Fruit fly (Drosophila melanogaster) whole organism, embryonic: ENCODE results near the gene ham.
A peak's percentile ranks its signal among the peaks of the same experiment; 100 is the strongest.

Experiments used
- Abd-B ChIP-seq: fragments of 200-800 bp; sonication (Bioruptor generic); optimal IDR thresholded peaks from 2 replicates; lab custom pipeline; 2018; ENCODE audit warnings: missing biosample characterization, mild to moderate bottlenecking, missing genetic modification characterization, moderate library complexity
- Awh ChIP-seq: fragments of 200-800 bp; sonication (Bioruptor generic); IDR thresholded peaks from 2 replicates; pipeline ENCODE4, ENCODE4 v1.3.6; 2022; ENCODE audit warnings: missing biosample characterization, missing genetic modification characterization
- B-H2 ChIP-seq: fragments of 200-800 bp; sonication (Bioruptor generic); optimal IDR thresholded peaks from 2 replicates; lab custom pipeline; 2018; ENCODE audit warnings: missing biosample characterization, mild to moderate bottlenecking, missing genetic modification characterization
- Bgb ChIP-seq: fragments of 200-800 bp; sonication (Bioruptor generic); IDR thresholded peaks from 2 replicates; pipeline ENCODE4 v1.3.6; 2022; ENCODE audit warnings: missing biosample characterization, missing genetic modification characterization; ENCODE audit not compliant: partially characterized antibody
- BtbVII ChIP-seq: fragments of 200-800 bp; sonication (Bioruptor generic); optimal IDR thresholded peaks from 3 replicates; lab custom pipeline; 2017; ENCODE audit warnings: missing biosample characterization, mild to moderate bottlenecking, missing genetic modification characterization
- Bteb2 ChIP-seq: fragments of 200-800 bp; sonication (Bioruptor generic); optimal IDR thresholded peaks from 2 replicates; lab custom pipeline; 2016; ENCODE audit warnings: missing biosample characterization, missing genetic modification characterization
- CG10274 ChIP-seq: fragments of 200-800 bp; sonication (Bioruptor generic); optimal IDR thresholded peaks from 3 replicates; lab custom pipeline; 2017; ENCODE audit warnings: missing biosample characterization, mild to moderate bottlenecking, missing genetic modification characterization
- CG12299 ChIP-seq: fragments of 200-800 bp; sonication (Bioruptor generic); optimal IDR thresholded peaks from 2 replicates; lab custom pipeline; 2018; ENCODE audit warnings: missing biosample characterization, mild to moderate bottlenecking, missing genetic modification characterization
- CG14441 ChIP-seq: fragments of 200-800 bp; sonication (Bioruptor generic); IDR thresholded peaks from 2 replicates; pipeline ENCODE4 v1.3.6; 2022; ENCODE audit warnings: missing biosample characterization, missing genetic modification characterization
- CG15073 ChIP-seq: fragments of 200-800 bp; sonication (Bioruptor generic); optimal IDR thresholded peaks from 2 replicates; lab custom pipeline; 2016; ENCODE audit warnings: missing biosample characterization, missing genetic modification characterization
- CG15601 ChIP-seq: fragments of 200-800 bp; sonication (Bioruptor generic); optimal IDR thresholded peaks from 3 replicates; lab custom pipeline; 2019; ENCODE audit warnings: missing biosample characterization, mild to moderate bottlenecking, missing genetic modification characterization, moderate library complexity
- CG15696 ChIP-seq: fragments of 200-800 bp; sonication (Bioruptor generic); optimal IDR thresholded peaks from 2 replicates; lab custom pipeline; 2019; ENCODE audit warnings: missing biosample characterization, mild to moderate bottlenecking, missing genetic modification characterization, moderate library complexity
- CG17829 ChIP-seq: fragments of 200-800 bp; optimal IDR thresholded peaks from 2 replicates; lab custom pipeline; 2019; ENCODE audit warnings: missing biosample characterization, mild to moderate bottlenecking, missing genetic modification characterization, moderate library complexity
- CG2120 ChIP-seq: fragments of 200-800 bp; sonication (Bioruptor generic); optimal IDR thresholded peaks from 3 replicates; lab custom pipeline; 2016; ENCODE audit warnings: missing biosample characterization, missing genetic modification characterization
- CG2712 ChIP-seq: fragments of 200-800 bp; optimal IDR thresholded peaks from 3 replicates; lab custom pipeline; 2019; ENCODE audit warnings: missing biosample characterization, mild to moderate bottlenecking, missing genetic modification characterization, moderate library complexity
- CG30020 ChIP-seq: fragments of 200-800 bp; optimal IDR thresholded peaks from 2 replicates; lab custom pipeline; 2019; ENCODE audit warnings: missing biosample characterization, mild to moderate bottlenecking, missing genetic modification characterization, moderate library complexity
- CG32532 ChIP-seq: fragments of 200-800 bp; sonication (Bioruptor generic); IDR thresholded peaks from 2 replicates; pipeline ENCODE4 v1.3.6; 2022; ENCODE audit warnings: missing biosample characterization, missing genetic modification characterization
- CG33213 ChIP-seq: fragments of 200-800 bp; sonication (Bioruptor generic); optimal IDR thresholded peaks from 3 replicates; lab custom pipeline; 2016; ENCODE audit warnings: missing biosample characterization, missing genetic modification characterization
- CG4617 ChIP-seq: fragments of 200-800 bp; sonication (Bioruptor generic); optimal IDR thresholded peaks from 3 replicates; lab custom pipeline; 2016; ENCODE audit warnings: missing biosample characterization, missing genetic modification characterization, borderline replicate concordance
- CG7786 ChIP-seq: fragments of 200-800 bp; sonication (Bioruptor generic); optimal IDR thresholded peaks from 2 replicates; lab custom pipeline; 2016; ENCODE audit warnings: missing biosample characterization, missing genetic modification characterization
- CG7839 ChIP-seq: fragments of 200-800 bp; sonication (Bioruptor generic); optimal IDR thresholded peaks from 3 replicates; lab custom pipeline; 2018; ENCODE audit warnings: missing biosample characterization, mild to moderate bottlenecking, missing genetic modification characterization, moderate library complexity
- CG8478 ChIP-seq: fragments of >200 bp; optimal IDR thresholded peaks from 2 replicates; lab custom pipeline; 2018
- CG9797 ChIP-seq: fragments of 200-800 bp; sonication (Bioruptor generic); optimal IDR thresholded peaks from 3 replicates; lab custom pipeline; 2018; ENCODE audit warnings: missing biosample characterization, mild to moderate bottlenecking, missing genetic modification characterization
- Chrac-16 ChIP-seq: fragments of 200-800 bp; sonication (Bioruptor generic); optimal IDR thresholded peaks from 3 replicates; lab custom pipeline; 2016; ENCODE audit warnings: missing biosample characterization, missing genetic modification characterization
- Drgx ChIP-seq: fragments of 200-800 bp; sonication (Bioruptor generic); IDR thresholded peaks from 2 replicates; pipeline ENCODE4 v1.3.6; 2022; ENCODE audit warnings: missing biosample characterization, missing genetic modification characterization
- Elba2 ChIP-seq: fragments of 200-800 bp; sonication (Bioruptor generic); optimal IDR thresholded peaks from 3 replicates; lab custom pipeline; 2016; ENCODE audit warnings: missing biosample characterization, missing genetic modification characterization
- Ets97D ChIP-seq: fragments of 200-800 bp; sonication (Bioruptor generic); optimal IDR thresholded peaks from 3 replicates; lab custom pipeline; 2016; ENCODE audit warnings: missing biosample characterization, missing genetic modification characterization
- MTF-1 ChIP-seq: fragments of 200-800 bp; sonication (Bioruptor generic); optimal IDR thresholded peaks from 2 replicates; lab custom pipeline; 2018; ENCODE audit warnings: missing biosample characterization, mild to moderate bottlenecking, missing genetic modification characterization, borderline replicate concordance
- Mad ChIP-seq: fragments of 200-800 bp; sonication (Bioruptor generic); optimal IDR thresholded peaks from 2 replicates; lab custom pipeline; 2016; ENCODE audit warnings: missing biosample characterization, missing genetic modification characterization
- NC2α ChIP-seq: fragments of 200-800 bp; sonication (Bioruptor generic); optimal IDR thresholded peaks from 2 replicates; lab custom pipeline; 2016; ENCODE audit warnings: missing biosample characterization, missing genetic modification characterization
- Neu2 ChIP-seq: fragments of 200-800 bp; sonication (Bioruptor generic); optimal IDR thresholded peaks from 3 replicates; lab custom pipeline; 2016; ENCODE audit warnings: missing biosample characterization, missing genetic modification characterization, borderline replicate concordance
- Nf-YA ChIP-seq: fragments of 200-800 bp; sonication (Bioruptor generic); IDR thresholded peaks from 2 replicates; pipeline ENCODE4 v1.3.6; 2022; ENCODE audit warnings: missing biosample characterization, missing genetic modification characterization
- Nf-YB ChIP-seq: fragments of 200-800 bp; sonication (Bioruptor generic); optimal IDR thresholded peaks from 3 replicates; lab custom pipeline; 2019; ENCODE audit warnings: missing biosample characterization, mild to moderate bottlenecking, missing genetic modification characterization, moderate library complexity
- PHDP ChIP-seq: fragments of 200-800 bp; sonication (Bioruptor generic); optimal IDR thresholded peaks from 3 replicates; lab custom pipeline; 2018; ENCODE audit warnings: missing biosample characterization, mild to moderate bottlenecking, missing genetic modification characterization, moderate library complexity
- Tbp ChIP-seq: fragments of >200 bp; optimal IDR thresholded peaks from 2 replicates; lab custom pipeline; 2018; ENCODE audit warnings: missing biosample characterization, missing genetic modification characterization
- ap ChIP-seq: fragments of 200-800 bp; sonication (Bioruptor generic); IDR thresholded peaks from 2 replicates; pipeline ENCODE4 v1.3.6; 2022; ENCODE audit warnings: missing biosample characterization, missing genetic modification characterization
- ara ChIP-seq: fragments of 200-800 bp; sonication (Bioruptor generic); IDR thresholded peaks from 2 replicates; pipeline ENCODE4 v1.3.6; 2022; ENCODE audit warnings: missing biosample characterization, missing genetic modification characterization
- ash1 ChIP-seq: fragments of 200-800 bp; sonication (Bioruptor generic); optimal IDR thresholded peaks from 2 replicates; lab custom pipeline; 2018; ENCODE audit warnings: missing biosample characterization, mild to moderate bottlenecking, missing genetic modification characterization
- bigmax ChIP-seq: fragments of 200-800 bp; sonication (Bioruptor generic); optimal IDR thresholded peaks from 2 replicates; lab custom pipeline; 2018; ENCODE audit warnings: missing biosample characterization, mild to moderate bottlenecking, missing genetic modification characterization
- crc ChIP-seq: fragments of 200-800 bp; sonication (Bioruptor generic); optimal IDR thresholded peaks from 2 replicates; lab custom pipeline; 2016; ENCODE audit warnings: missing biosample characterization, missing genetic modification characterization
- emc ChIP-seq: fragments of 200-800 bp; sonication (Bioruptor generic); optimal IDR thresholded peaks from 2 replicates; lab custom pipeline; 2016; ENCODE audit warnings: missing biosample characterization, missing genetic modification characterization
- fu2 ChIP-seq: fragments of 200-800 bp; sonication (Bioruptor generic); optimal IDR thresholded peaks from 2 replicates; lab custom pipeline; 2016; ENCODE audit warnings: missing biosample characterization, missing genetic modification characterization
- hbn ChIP-seq: fragments of 200-800 bp; sonication (Bioruptor generic); IDR thresholded peaks from 2 replicates; pipeline ENCODE4 v1.3.6; 2022; ENCODE audit warnings: missing biosample characterization, missing genetic modification characterization; ENCODE audit not compliant: partially characterized antibody
- insv ChIP-seq, 2 experiments: fragments of 200-800 bp; sonication (Bioruptor generic); optimal IDR thresholded peaks; 3 replicates each; lab custom pipeline; 2016 to 2018; ENCODE audit warnings: missing biosample characterization in 2 of 2, missing genetic modification characterization in 2 of 2
- nerfin-1 ChIP-seq: fragments of 200-800 bp; sonication (Bioruptor generic); optimal IDR thresholded peaks from 3 replicates; lab custom pipeline; 2019; ENCODE audit warnings: missing biosample characterization, mild to moderate bottlenecking, missing genetic modification characterization, moderate library complexity
- psq ChIP-seq: fragments of 200-800 bp; sonication (Bioruptor generic); optimal IDR thresholded peaks from 2 replicates; lab custom pipeline; 2017; ENCODE audit warnings: missing biosample characterization, missing genetic modification characterization
- salm ChIP-seq: fragments of 200-800 bp; sonication (Bioruptor generic); optimal IDR thresholded peaks from 2 replicates; lab custom pipeline; 2018; ENCODE audit warnings: missing biosample characterization, mild to moderate bottlenecking, missing genetic modification characterization
- seq ChIP-seq: fragments of 200-800 bp; sonication (Bioruptor generic); IDR thresholded peaks from 2 replicates; pipeline ENCODE4 v1.3.6; 2022; ENCODE audit warnings: missing biosample characterization, missing genetic modification characterization
- slou ChIP-seq: fragments of 200-800 bp; sonication (Bioruptor generic); optimal IDR thresholded peaks from 3 replicates; lab custom pipeline; 2016; ENCODE audit warnings: missing biosample characterization, missing genetic modification characterization
- tap ChIP-seq: fragments of 200-800 bp; optimal IDR thresholded peaks from 3 replicates; lab custom pipeline; 2019; ENCODE audit warnings: missing biosample characterization, mild to moderate bottlenecking, missing genetic modification characterization, moderate library complexity
- tll ChIP-seq, 2 experiments: fragments of 200-800 bp in 1 of 2; fragments of >200 bp in 1 of 2; sonication (Bioruptor generic) in 1 of 2; optimal IDR thresholded peaks; 2 replicates each; lab custom pipeline; 2017 to 2019; ENCODE audit warnings: missing biosample characterization in 2 of 2, missing genetic modification characterization in 2 of 2, mild to moderate bottlenecking in 1 of 2, moderate library complexity in 1 of 2

The ham gene

DNA sequence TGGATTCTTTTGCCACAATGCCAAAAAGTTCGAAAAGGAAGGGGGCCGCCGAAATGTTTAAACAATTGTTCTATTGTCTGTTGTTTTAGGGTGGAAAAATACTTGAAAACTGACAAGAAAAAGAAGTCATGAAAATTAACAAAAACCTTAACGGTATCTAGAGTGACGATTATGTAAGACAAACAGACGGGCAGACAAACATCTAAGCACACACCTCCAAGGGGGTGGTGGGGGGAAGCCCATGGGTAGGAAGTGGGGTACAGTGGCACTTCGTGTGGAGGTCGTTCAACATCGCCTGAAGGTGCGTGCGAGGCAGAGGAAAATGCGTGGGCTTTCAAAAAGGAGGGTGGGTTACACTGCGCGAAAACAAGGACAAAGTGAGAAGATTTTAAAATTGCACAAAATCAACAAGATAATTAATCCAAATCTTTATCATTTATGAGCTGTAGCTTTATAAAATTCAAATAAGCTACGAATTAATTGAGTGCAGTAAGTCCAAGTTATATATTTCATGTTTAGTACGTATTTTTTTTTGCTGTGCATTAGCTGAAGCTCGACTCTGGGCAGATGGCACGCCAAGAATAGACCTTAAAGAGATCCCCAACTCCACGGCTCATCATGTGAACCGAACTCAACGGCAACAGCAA lies 75.2 kb downstream of the ham start (continued):
- no peak for TF ChIP-seq Abd-B
- TF ChIP-seq ara (GFP tag; lab: Robert Waterston, UW): no peak
- TF ChIP-seq fu2 (GFP tag; lab: Kevin White, UChicago): no peak
- TF ChIP-seq Awh (GFP tag; lab: Robert Waterston, UW): 0 out of 2 replicates have a peak, but pooled peaks have one; percentile 18
- no peak for TF ChIP-seq Tbp
- TF ChIP-seq CG7786: no peak
- no peak for TF ChIP-seq CG30020
- TF ChIP-seq tll (GFP tag; optimal IDR thresholded peaks at IDR 0.05; lab: Kevin White, UChicago): no peak
- TF ChIP-seq tap: no peak
- TF ChIP-seq CG7839 (tag; lab: Kevin White, UChicago): no peak
- no peak for TF ChIP-seq CG32532 (GFP tag; lab: Robert Waterston, UW)
- no peak for TF ChIP-seq Mad (GFP tag; lab: Kevin White, UChicago)
- no peak for TF ChIP-seq ash1
- TF ChIP-seq NC2α (GFP tag; lab: Kevin White, UChicago): no peak
- TF ChIP-seq hbn (GFP tag; lab: Robert Waterston, UW): no peak
- no peak for TF ChIP-seq Bgb (GFP tag; lab: Robert Waterston, UW)
- no peak for TF ChIP-seq CG4617 (GFP tag; lab: Kevin White, UChicago)
- no peak for TF ChIP-seq nerfin-1 (tag; lab: Kevin White, UChicago)
- TF ChIP-seq CG15696 (tag; lab: Kevin White, UChicago): no peak
- no peak for TF ChIP-seq crc
- no peak for TF ChIP-seq Nf-YB (GFP tag; lab: Kevin White, UChicago)
- TF ChIP-seq Elba2 (GFP tag; lab: Kevin White, UChicago): no peak
- TF ChIP-seq CG15601 (tag; lab: Kevin White, UChicago): peak; percentile 8
- no peak for TF ChIP-seq CG17829 (tag; lab: Kevin White, UChicago)
- TF ChIP-seq MTF-1 (GFP tag; lab: Kevin White, UChicago): peak; percentile 5
- TF ChIP-seq Nf-YA (GFP tag; lab: Robert Waterston, UW): 0 out of 2 replicates have a peak, but pooled peaks have one; percentile 18
- TF ChIP-seq bigmax (GFP tag; lab: Kevin White, UChicago): no peak
- no peak for TF ChIP-seq CG9797
- no peak for TF ChIP-seq CG10274
- no peak for TF ChIP-seq CG14441
- no peak for TF ChIP-seq CG15073
- TF ChIP-seq Neu2: no peak
- peak; percentile 41; the same call in 1 of the 2 replicates for TF ChIP-seq seq
- no peak for TF ChIP-seq psq (GFP tag; lab: Kevin White, UChicago)
- TF ChIP-seq Drgx (GFP tag; lab: Robert Waterston, UW): peak; percentile 32; the same call in 1 of the 2 replicates
- TF ChIP-seq CG2120 (GFP tag; lab: Kevin White, UChicago): no peak
- no peak for TF ChIP-seq CG33213
- no peak for TF ChIP-seq insv (GFP tag; optimal IDR thresholded peaks at IDR 0.05; lab: Kevin White, UChicago)
- TF ChIP-seq salm (tag; lab: Kevin White, UChicago): no peak
- no peak for TF ChIP-seq Chrac-16 (GFP tag; lab: Kevin White, UChicago)
- peak; percentile 47 for TF ChIP-seq BtbVII (GFP tag; lab: Kevin White, UChicago)
- no peak for TF ChIP-seq PHDP (tag; lab: Kevin White, UChicago)
- TF ChIP-seq CG12299 (tag; lab: Kevin White, UChicago): no peak
- no peak for TF ChIP-seq Bteb2 (GFP tag; lab: Kevin White, UChicago)
- TF ChIP-seq Ets97D (GFP tag; lab: Kevin White, UChicago): no peak
- no peak for TF ChIP-seq emc (GFP tag; lab: Kevin White, UChicago)
- no peak for TF ChIP-seq CG8478 (lab: Kevin White, UChicago)
- TF ChIP-seq B-H2 (GFP tag; lab: Kevin White, UChicago): no peak
- peak; percentile 31 for TF ChIP-seq CG2712 (tag; lab: Kevin White, UChicago)
- TF ChIP-seq ap (GFP tag; lab: Robert Waterston, UW): no peak
- no peak for TF ChIP-seq slou (GFP tag; lab: Kevin White, UChicago)
